Worm (Caenorhabditis elegans) whole organism, young adult: Measurements from ENCODE around the gene D1053.4.

Source experiments
- B0035.1 ChIP-seq: sonication (generic microtip); optimal IDR thresholded peaks from 2 replicates; lab custom pipeline; 2016; ENCODE audit warnings: missing genetic modification characterization, mild to moderate bottlenecking, missing compliant biosample characterization, missing genotype, missing genetic modification reagents
- F22D6.2 ChIP-seq: sonication (generic microtip); optimal IDR thresholded peaks from 2 replicates; lab custom pipeline; 2016; ENCODE audit warnings: mild to moderate bottlenecking, missing genetic modification characterization, missing compliant biosample characterization
- F23B12.7 ChIP-seq: sonication (generic microtip); optimal IDR thresholded peaks from 2 replicates; lab custom pipeline; 2017; ENCODE audit warnings: missing genetic modification characterization, mild to moderate bottlenecking, missing compliant biosample characterization, antibody characterized with exemption, moderate library complexity; ENCODE audit not compliant: insufficient read depth
- F33H1.4 ChIP-seq: fragments of 200-800 bp; sonication (Bioruptor generic); IDR thresholded peaks from 2 replicates; pipeline ENCODE4 v1.3.6; 2022; ENCODE audit warnings: missing genetic modification reagents, missing genetic modification characterization, missing compliant biosample characterization
- F55B11.4 ChIP-seq: sonication (generic microtip); optimal IDR thresholded peaks from 2 replicates; lab custom pipeline; 2016; ENCODE audit warnings: missing compliant biosample characterization, missing genetic modification characterization, borderline replicate concordance; ENCODE audit not compliant: insufficient read depth
- T26A5.8 ChIP-seq: sonication (generic microtip); optimal IDR thresholded peaks from 2 replicates; lab custom pipeline; 2016; ENCODE audit warnings: missing genetic modification characterization, missing compliant biosample characterization
- Y53F4B.3 ChIP-seq: fragments of 200-800 bp; sonication (Bioruptor generic); IDR thresholded peaks from 2 replicates; pipeline ENCODE4 v1.3.6; 2022; ENCODE audit warnings: missing genetic modification reagents, missing genetic modification characterization, missing compliant biosample characterization
- Y56A3A.18 ChIP-seq: fragments of 200-800 bp; sonication (Bioruptor generic); IDR thresholded peaks from 2 replicates; pipeline ENCODE4 v1.3.6; 2022; ENCODE audit warnings: missing genetic modification reagents, missing genetic modification characterization, missing compliant biosample characterization
- Y67H2A.10 ChIP-seq: fragments of 200-800 bp; sonication (Bioruptor generic); conservative IDR thresholded peaks from 2 replicates; pipeline ENCODE4 v1.3.6; 2022; ENCODE audit warnings: missing genetic modification reagents, missing genetic modification characterization, missing compliant biosample characterization
- Y79H2A.3 ChIP-seq: fragments of 200-800 bp; sonication (Bioruptor generic); conservative IDR thresholded peaks from 2 replicates; pipeline ENCODE4 v1.3.6; 2022; ENCODE audit warnings: missing genetic modification reagents, missing genetic modification characterization, missing compliant biosample characterization
- aptf-2 ChIP-seq: fragments of 200-800 bp; sonication (Bioruptor generic); conservative IDR thresholded peaks from 2 replicates; pipeline ENCODE4 v1.3.6; 2022; ENCODE audit warnings: missing genetic modification reagents, missing genetic modification characterization, missing compliant biosample characterization
- athp-1 ChIP-seq: sonication (generic microtip); optimal IDR thresholded peaks from 2 replicates; lab custom pipeline; 2017; ENCODE audit warnings: mild to moderate bottlenecking, missing genetic modification characterization, missing compliant biosample characterization
- attf-3 ChIP-seq: fragments of 200-800 bp; sonication (Bioruptor generic); conservative IDR thresholded peaks from 2 replicates; pipeline ENCODE4 v1.3.6; 2022; ENCODE audit warnings: missing genetic modification reagents, missing genetic modification characterization, missing compliant biosample characterization
- bed-1 ChIP-seq: fragments of 200-800 bp; sonication (Bioruptor generic); IDR thresholded peaks from 2 replicates; pipeline ENCODE4 v1.3.6; 2022; ENCODE audit warnings: missing genetic modification reagents, missing genetic modification characterization, missing compliant biosample characterization
- bed-2 ChIP-seq: fragments of 200-800 bp; sonication (Bioruptor generic); IDR thresholded peaks from 2 replicates; pipeline ENCODE4 v1.3.6; 2022; ENCODE audit warnings: missing genetic modification reagents, missing genetic modification characterization, missing compliant biosample characterization
- ceh-79 ChIP-seq: sonication (generic microtip); optimal IDR thresholded peaks from 2 replicates; lab custom pipeline; 2017; ENCODE audit warnings: mild to moderate bottlenecking, missing genetic modification characterization, missing compliant biosample characterization
- ceh-91 ChIP-seq: fragments of 200-800 bp; sonication (Bioruptor generic); IDR thresholded peaks from 2 replicates; pipeline ENCODE4 v1.3.6; 2022; ENCODE audit warnings: missing genetic modification reagents, missing genetic modification characterization, missing compliant biosample characterization
- egl-18 ChIP-seq: fragments of 200-800 bp; sonication (Bioruptor generic); IDR thresholded peaks from 2 replicates; pipeline ENCODE4 v1.3.6; 2022; ENCODE audit warnings: missing genetic modification reagents, missing genetic modification characterization, missing compliant biosample characterization
- egl-44 ChIP-seq: fragments of 200-800 bp; sonication (Bioruptor generic); IDR thresholded peaks from 2 replicates; pipeline ENCODE4 v1.3.6; 2022; ENCODE audit warnings: missing genetic modification reagents, missing genetic modification characterization, missing compliant biosample characterization
- egrh-3 ChIP-seq: fragments of 200-800 bp; sonication (Bioruptor generic); IDR thresholded peaks from 2 replicates; pipeline ENCODE4 v1.3.6; 2022; ENCODE audit warnings: missing genetic modification reagents, missing genetic modification characterization, missing compliant biosample characterization
- ets-4 ChIP-seq: fragments of 200-800 bp; sonication (Bioruptor generic); optimal IDR thresholded peaks from 2 replicates; lab custom pipeline; 2018; ENCODE audit warnings: mild to moderate bottlenecking, missing genetic modification characterization, missing compliant biosample characterization
- fkh-3 ChIP-seq: sonication (generic microtip); optimal IDR thresholded peaks from 2 replicates; lab custom pipeline; 2016; ENCODE audit warnings: mild to moderate bottlenecking, missing genetic modification characterization, missing compliant biosample characterization
- gei-17 ChIP-seq: fragments of 200-800 bp; sonication (Bioruptor generic); optimal IDR thresholded peaks from 2 replicates; lab custom pipeline; 2018; ENCODE audit warnings: mild to moderate bottlenecking, missing genetic modification characterization, missing compliant biosample characterization
- him-1 ChIP-seq: sonication (generic microtip); optimal IDR thresholded peaks from 2 replicates; lab custom pipeline; 2016; ENCODE audit warnings: missing genotype, missing genetic modification reagents, missing genetic modification characterization, missing compliant biosample characterization
- hlh-26 ChIP-seq: fragments of 200-800 bp; sonication (Bioruptor generic); conservative IDR thresholded peaks from 2 replicates; pipeline ENCODE4 v1.3.6; 2022; ENCODE audit warnings: missing genetic modification reagents, missing genetic modification characterization, missing compliant biosample characterization
- hmg-1.2 ChIP-seq: fragments of 200-800 bp; sonication (Bioruptor generic); IDR thresholded peaks from 2 replicates; pipeline ENCODE4 v1.3.6; 2022; ENCODE audit warnings: missing genetic modification reagents, missing genetic modification characterization, missing compliant biosample characterization
- lin-35 ChIP-seq, 3 experiments: fragments of 150-350 bp in 2 of 3; sonication (generic microtip) in 1 of 3; optimal IDR thresholded peaks; 2 replicates each; lab custom pipeline; 2014 to 2018; ENCODE audit warnings: missing biosample characterization in 3 of 3, missing genetic modification characterization in 3 of 3, missing genetic modification reagents in 3 of 3
- madf-3 ChIP-seq: fragments of 200-800 bp; sonication (Bioruptor generic); IDR thresholded peaks from 2 replicates; pipeline ENCODE4 v1.3.6; 2022; ENCODE audit warnings: missing genetic modification reagents, missing genetic modification characterization, missing compliant biosample characterization
- madf-6 ChIP-seq: fragments of 200-800 bp; sonication (Bioruptor generic); IDR thresholded peaks from 2 replicates; pipeline ENCODE4 v1.3.6; 2022; ENCODE audit warnings: missing genetic modification reagents, missing genetic modification characterization, missing compliant biosample characterization
- madf-8 ChIP-seq: fragments of 200-800 bp; sonication (Bioruptor generic); conservative IDR thresholded peaks from 2 replicates; pipeline ENCODE4 v1.3.6; 2022; ENCODE audit warnings: missing genetic modification reagents, missing genetic modification characterization, missing compliant biosample characterization
- mel-28 ChIP-seq: sonication (generic microtip); optimal IDR thresholded peaks from 2 replicates; lab custom pipeline; 2016; ENCODE audit warnings: borderline replicate concordance, mild to moderate bottlenecking, missing genetic modification characterization, missing compliant biosample characterization
- mes-4 ChIP-seq: sonication (generic microtip); optimal IDR thresholded peaks from 2 replicates; lab custom pipeline; 2016; ENCODE audit warnings: missing genotype, missing genetic modification characterization, missing compliant biosample characterization
- nhr-120 ChIP-seq: fragments of 200-800 bp; sonication (Bioruptor generic); IDR thresholded peaks from 2 replicates; pipeline ENCODE4 v1.3.6; 2022; ENCODE audit warnings: missing genetic modification characterization, missing compliant biosample characterization
- nhr-179 ChIP-seq: sonication (generic microtip); optimal IDR thresholded peaks from 2 replicates; lab custom pipeline; 2016; ENCODE audit warnings: mild to moderate bottlenecking, missing genetic modification characterization, missing compliant biosample characterization
- pbrm-1 ChIP-seq: fragments of 200-800 bp; sonication (Bioruptor generic); IDR thresholded peaks from 2 replicates; pipeline ENCODE4 v1.3.6; 2022; ENCODE audit warnings: missing genetic modification reagents, missing genetic modification characterization, missing compliant biosample characterization
- rcor-1 ChIP-seq: fragments of 200-800 bp; sonication (Bioruptor generic); IDR thresholded peaks from 2 replicates; pipeline ENCODE4 v1.3.6; 2022; ENCODE audit warnings: missing genetic modification reagents, missing genetic modification characterization, missing compliant biosample characterization
- rpc-1 ChIP-seq, 2 experiments: fragments of 150-350 bp in 1 of 2; sonication (generic microtip) in 1 of 2; optimal IDR thresholded peaks; 2 replicates each; lab custom pipeline; 2014 to 2018; ENCODE audit warnings: missing biosample characterization in 1 of 2, missing genetic modification characterization in 1 of 2, missing genetic modification reagents in 1 of 2, missing genotype in 1 of 2
- snpc-1.1 ChIP-seq: sonication (generic microtip); optimal IDR thresholded peaks from 2 replicates; lab custom pipeline; 2017; ENCODE audit warnings: missing genetic modification characterization, mild to moderate bottlenecking, missing compliant biosample characterization, antibody characterized with exemption, moderate library complexity, missing genotype, missing genetic modification reagents; ENCODE audit not compliant: insufficient read depth
- snpc-3.4 ChIP-seq: sonication (generic microtip); optimal IDR thresholded peaks from 2 replicates; lab custom pipeline; 2017; ENCODE audit warnings: missing genetic modification characterization, mild to moderate bottlenecking, missing compliant biosample characterization, antibody characterized with exemption, moderate library complexity, missing genotype, missing genetic modification reagents
- snpc-4 ChIP-seq, 5 experiments: fragments of 150-350 bp in 1 of 5; sonication (generic microtip) in 4 of 5; optimal IDR thresholded peaks; 2 replicates each; lab custom pipeline; 2014 to 2018; ENCODE audit warnings: missing genetic modification characterization in 5 of 5, missing biosample characterization in 3 of 5, antibody characterized with exemption in 2 of 5, mild to moderate bottlenecking in 2 of 5, missing compliant biosample characterization in 2 of 5, missing genotype in 2 of 5, moderate library complexity in 2 of 5, missing genetic modification reagents in 1 of 5
- sptf-2 ChIP-seq: fragments of 200-800 bp; sonication (Bioruptor generic); optimal IDR thresholded peaks from 2 replicates; lab custom pipeline; 2018; ENCODE audit warnings: mild to moderate bottlenecking, missing genetic modification characterization, missing compliant biosample characterization
- tlf-1 ChIP-seq: fragments of 200-800 bp; sonication (Bioruptor generic); optimal IDR thresholded peaks from 2 replicates; lab custom pipeline; 2018; ENCODE audit warnings: mild to moderate bottlenecking, missing genetic modification characterization, missing compliant biosample characterization
- zim-3 ChIP-seq: sonication (generic microtip); optimal IDR thresholded peaks from 2 replicates; lab custom pipeline; 2017; ENCODE audit warnings: mild to moderate bottlenecking, missing genetic modification characterization, moderate library complexity, missing compliant biosample characterization
- ztf-18 ChIP-seq: sonication (generic microtip); optimal IDR thresholded peaks from 2 replicates; lab custom pipeline; 2016; ENCODE audit warnings: missing genotype, mild to moderate bottlenecking, missing genetic modification characterization, missing compliant biosample characterization
- ztf-22 ChIP-seq: fragments of 200-800 bp; sonication (Bioruptor generic); optimal IDR thresholded peaks from 2 replicates; lab custom pipeline; 2018; ENCODE audit warnings: mild to moderate bottlenecking, missing genetic modification characterization, moderate library complexity, missing compliant biosample characterization
- ztf-25 ChIP-seq: fragments of 200-800 bp; sonication (Bioruptor generic); IDR thresholded peaks from 2 replicates; pipeline ENCODE4 v1.3.6; 2022; ENCODE audit warnings: missing genetic modification reagents, missing genetic modification characterization, missing compliant biosample characterization
- ztf-26 ChIP-seq: sonication (generic microtip); optimal IDR thresholded peaks from 2 replicates; lab custom pipeline; 2017; ENCODE audit warnings: missing genetic modification characterization, missing compliant biosample characterization

D1053.4 gene

ce11 chrX:11757666-11758065 is 34.1 kb upstream of the D1053.4 start (continued):
- TF ChIP-seq sptf-2 (GFP tag; lab: Kevin White, UChicago): peak; percentile 69
- peak; percentile 64 for TF ChIP-seq gei-17 (GFP tag; lab: Kevin White, UChicago)
- TF ChIP-seq rcor-1 (GFP tag; lab: Robert Waterston, UW): peak; percentile 87
- peak; percentile 52 for TF ChIP-seq athp-1 (tag; lab: Kevin White, UChicago)
- TF ChIP-seq aptf-2 (GFP tag; lab: Robert Waterston, UW): peak; percentile 67
- peak; percentile 64 for TF ChIP-seq ztf-26 (tag; lab: Kevin White, UChicago)
- peak; percentile 92 for TF ChIP-seq ztf-25 (GFP tag; lab: Robert Waterston, UW)
- no peak for TF ChIP-seq F33H1.4
- TF ChIP-seq snpc-1.1 (tag; lab: Kevin White, UChicago): peak; percentile 36
- TF ChIP-seq nhr-179 (tag; lab: Kevin White, UChicago): no peak
- no peak for TF ChIP-seq hlh-26
- TF ChIP-seq B0035.1: peak; percentile 63
- TF ChIP-seq F55B11.4 (tag; lab: Kevin White, UChicago): no peak
- no peak for TF ChIP-seq ets-4
- TF ChIP-seq madf-6: peak; percentile 73
- TF ChIP-seq mes-4 (tag; lab: Kevin White, UChicago): peak; percentile 88
- TF ChIP-seq zim-3 (tag; lab: Kevin White, UChicago): no peak
- peak; percentile 71 for TF ChIP-seq T26A5.8 (tag; lab: Kevin White, UChicago)
- 0 out of 2 replicates have a peak, but pooled peaks have one; percentile 77 for TF ChIP-seq nhr-120
- TF ChIP-seq him-1 (tag; lab: Kevin White, UChicago): peak; percentile 96
- TF ChIP-seq madf-8: no peak
- TF ChIP-seq Y53F4B.3 (GFP tag; lab: Robert Waterston, UW): peak; percentile 73
- no peak; the same call in 1 of the 2 replicates for TF ChIP-seq attf-3
- TF ChIP-seq egrh-3 (GFP tag; lab: Robert Waterston, UW): no peak
- TF ChIP-seq snpc-3.4: peak; percentile 77
- TF ChIP-seq egl-18 (GFP tag; lab: Robert Waterston, UW): 0 out of 2 replicates have a peak, but pooled peaks have one; percentile 42
- TF ChIP-seq mel-28 (tag; lab: Kevin White, UChicago): no peak
- TF ChIP-seq Y79H2A.3 (GFP tag; lab: Robert Waterston, UW): 0 out of 2 replicates have a peak, but pooled peaks have one; percentile 59
- TF ChIP-seq hmg-1.2 (GFP tag; lab: Robert Waterston, UW): peak; percentile 80
- peak; percentile 58 for TF ChIP-seq fkh-3 (tag; lab: Kevin White, UChicago)
- peak; percentile 96 for TF ChIP-seq pbrm-1 (GFP tag; lab: Robert Waterston, UW)
- peak; percentile 58; the same call in 1 of the 2 replicates for TF ChIP-seq bed-2 (GFP tag; lab: Robert Waterston, UW)
- TF ChIP-seq rpc-1 (optimal IDR thresholded peaks at IDR 0.05; lab: Kevin White, UChicago): peak; percentile 95
- peak; percentile 98 for TF ChIP-seq rpc-1 (tag; optimal IDR thresholded peaks at IDR 0.05; lab: Kevin White, UChicago)
- TF ChIP-seq ceh-91 (GFP tag; lab: Robert Waterston, UW): no peak
- TF ChIP-seq F23B12.7 (tag; lab: Kevin White, UChicago): peak; percentile 90
- no peak for TF ChIP-seq madf-3 (GFP tag; lab: Robert Waterston, UW)
- peak; percentile 80 for TF ChIP-seq egl-44 (GFP tag; lab: Robert Waterston, UW)
- peak; percentile 82 for TF ChIP-seq snpc-4 (GFP tag; optimal IDR thresholded peaks at IDR 0.05; lab: Kevin White, UChicago)
- TF ChIP-seq snpc-4 (tag; optimal IDR thresholded peaks at IDR 0.05; lab: Kevin White, UChicago): peak in 1 of 4 experiments; percentile 83
- no peak for TF ChIP-seq Y67H2A.10 (GFP tag; lab: Robert Waterston, UW)
- TF ChIP-seq Y56A3A.18: peak; percentile 92
- peak; percentile 36 for TF ChIP-seq ceh-79
- TF ChIP-seq F22D6.2 (tag; lab: Kevin White, UChicago): peak; percentile 40
- TF ChIP-seq ztf-22: no peak
- TF ChIP-seq bed-1: 0 out of 2 replicates have a peak, but pooled peaks have one; percentile 48
- TF ChIP-seq lin-35 (GFP tag; optimal IDR thresholded peaks at IDR 0.05; lab: Kevin White, UChicago): peak in 1 of 3 experiments; percentile 58
- peak; percentile 60 for TF ChIP-seq tlf-1 (GFP tag; lab: Kevin White, UChicago)
- TF ChIP-seq ztf-18 (tag; lab: Kevin White, UChicago): peak; percentile 76
